Fruit fly (Drosophila melanogaster): ENCODE data around the gene Polr1E.

Gene Polr1E

DNA sequence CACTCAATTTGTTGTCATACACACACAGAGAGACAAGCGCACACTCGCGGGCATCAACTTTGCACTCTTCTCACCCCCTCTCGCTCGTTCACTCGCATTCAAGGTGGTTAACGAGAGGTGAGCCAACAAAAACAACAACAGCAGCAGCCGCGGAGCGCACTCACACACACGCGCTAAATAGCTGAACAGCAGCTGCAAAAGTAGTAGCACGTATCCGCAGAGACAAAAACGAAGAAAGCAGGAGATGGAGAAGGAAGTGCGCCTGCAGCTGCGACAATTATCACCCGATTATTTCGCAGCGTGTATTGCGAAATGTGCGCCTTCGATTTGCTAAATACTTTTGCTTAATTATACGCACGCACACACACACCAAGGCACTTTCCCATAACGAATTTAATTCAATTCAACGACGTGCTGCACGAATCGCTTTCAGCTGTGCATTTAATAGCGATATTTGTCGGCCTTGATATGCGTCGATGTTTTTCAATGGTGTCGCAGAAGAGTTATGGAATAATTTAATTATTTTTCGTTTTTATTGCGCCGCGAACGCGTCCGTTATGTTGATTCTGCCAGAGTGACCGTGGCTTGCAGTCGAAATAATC lies 3.1 kb downstream of the Polr1E start (continued):
- TF ChIP-seq CG30431 (GFP tag; optimal IDR thresholded peaks at IDR 0.05) = no peak
- peak; percentile 26 for TF ChIP-seq nom (GFP tag; optimal IDR thresholded peaks at IDR 0.05)
- no peak for TF ChIP-seq CG14441 (GFP tag; IDR thresholded peaks at IDR 0.05)
- TF ChIP-seq CG14710 (tag; optimal IDR thresholded peaks at IDR 0.05) = no peak
- no peak for TF ChIP-seq pan (optimal IDR thresholded peaks at IDR 0.05)
- TF ChIP-seq pan (GFP tag; optimal IDR thresholded peaks at IDR 0.05 in 1 of 2, IDR thresholded peaks at IDR 0.05 in 1 of 2) = peak in 1 of 2 experiments; percentile 17
- no peak for TF ChIP-seq CG10267 (tag; optimal IDR thresholded peaks at IDR 0.05)
- TF ChIP-seq yki (optimal IDR thresholded peaks at IDR 0.05) = no peak
- TF ChIP-seq CG17359 (tag; optimal IDR thresholded peaks at IDR 0.05) = peak; percentile 3
- peak; percentile 2 for TF ChIP-seq CG18764 (GFP tag; optimal IDR thresholded peaks at IDR 0.05)
- no peak for TF ChIP-seq oc (tag; optimal IDR thresholded peaks at IDR 0.05)
- TF ChIP-seq CG32532 (GFP tag; IDR thresholded peaks at IDR 0.05) = peak; percentile 56
- TF ChIP-seq Dek (tag; optimal IDR thresholded peaks at IDR 0.05) = no peak
- peak; percentile 41 for TF ChIP-seq HmgZ (tag; optimal IDR thresholded peaks at IDR 0.05)
- TF ChIP-seq CG13123 (GFP tag; optimal IDR thresholded peaks at IDR 0.05) = no peak
- TF ChIP-seq Ets65A (GFP tag) = peak; percentile 61
- TF ChIP-seq CoRest (tag; optimal IDR thresholded peaks at IDR 0.05) = peak; percentile 6
- TF ChIP-seq lbe (GFP tag; optimal IDR thresholded peaks at IDR 0.05) = no peak
- no peak for TF ChIP-seq pho (GFP tag; optimal IDR thresholded peaks at IDR 0.05)
- TF ChIP-seq wek (GFP tag; optimal IDR thresholded peaks at IDR 0.05) = peak; percentile 27
- peak; percentile 38 for TF ChIP-seq bcd (GFP tag; optimal IDR thresholded peaks at IDR 0.05)
- TF ChIP-seq sim (GFP tag; IDR thresholded peaks at IDR 0.05) = 0 out of 2 replicates have a peak, but pooled peaks have one; percentile 50
- TF ChIP-seq vfl (GFP tag; optimal IDR thresholded peaks at IDR 0.05) = no peak
- TF ChIP-seq trh (GFP tag; optimal IDR thresholded peaks at IDR 0.05) = no peak
- no peak for TF ChIP-seq exex (tag; optimal IDR thresholded peaks at IDR 0.05)
- no peak for TF ChIP-seq Scr (GFP tag; IDR thresholded peaks at IDR 0.05; ENCODE audit: partially characterized antibody)
- peak; percentile 14 for TF ChIP-seq NfI (GFP tag; optimal IDR thresholded peaks at IDR 0.05)
- peak; percentile 46 for TF ChIP-seq abd-A (tag; optimal IDR thresholded peaks at IDR 0.05)
- TF ChIP-seq emc (GFP tag; optimal IDR thresholded peaks at IDR 0.05) = no peak
- peak; percentile 74 for TF ChIP-seq seq (GFP tag; IDR thresholded peaks at IDR 0.05)
- peak; percentile 8 for TF ChIP-seq CG3281 (GFP tag; optimal IDR thresholded peaks at IDR 0.05)
- TF ChIP-seq CG3726 (GFP tag; IDR thresholded peaks at IDR 0.05) = no peak
- TF ChIP-seq CG4282 (GFP tag; optimal IDR thresholded peaks at IDR 0.05) = peak; percentile 13
- no peak for TF ChIP-seq CG14667 (GFP tag; IDR thresholded peaks at IDR 0.05)
- TF ChIP-seq CG7556 (GFP tag; optimal IDR thresholded peaks at IDR 0.05) = no peak
- 0 out of 2 replicates have a peak, but pooled peaks have one; percentile 20 for TF ChIP-seq Dref (GFP tag; IDR thresholded peaks at IDR 0.05)
- no peak for TF ChIP-seq Gsc (GFP tag; IDR thresholded peaks at IDR 0.05)
- TF ChIP-seq tio (GFP tag; optimal IDR thresholded peaks at IDR 0.05) = no peak
- peak; percentile 46 for TF ChIP-seq CG4617 (GFP tag; optimal IDR thresholded peaks at IDR 0.05; ENCODE audit: borderline replicate concordance)
- no peak for TF ChIP-seq CG15601 (tag; optimal IDR thresholded peaks at IDR 0.05)
- peak in 1 of 2 experiments; percentile 57 for TF ChIP-seq tll (GFP tag; optimal IDR thresholded peaks at IDR 0.05)
- no peak for TF ChIP-seq Ada2b (GFP tag; IDR thresholded peaks at IDR 0.05)
- TF ChIP-seq bsh (GFP tag; optimal IDR thresholded peaks at IDR 0.05) = peak in 1 of 2 experiments; percentile 4
- TF ChIP-seq pita (GFP tag; optimal IDR thresholded peaks at IDR 0.05) = no peak
- TF ChIP-seq ken (GFP tag; IDR thresholded peaks at IDR 0.05) = no peak; the same call in 2 of the 3 replicates
- TF ChIP-seq gsb-n (tag; optimal IDR thresholded peaks at IDR 0.05) = no peak
- peak; percentile 22; the same call in 1 of the 3 replicates for TF ChIP-seq zfh1 (GFP tag; IDR thresholded peaks at IDR 0.05)
- TF ChIP-seq dimm (GFP tag; IDR thresholded peaks at IDR 0.05) = no peak
- no peak for TF ChIP-seq YL-1 (GFP tag; optimal IDR thresholded peaks at IDR 0.05)
- TF ChIP-seq slp2 (GFP tag; optimal IDR thresholded peaks at IDR 0.05) = no peak
- TF ChIP-seq CG8089 (GFP tag; optimal IDR thresholded peaks at IDR 0.05) = peak; percentile 38
